Worm (Caenorhabditis elegans) whole organism, L2 larva: ENCODE results near the gene R10F2.4.
A peak's percentile ranks its signal among the peaks of the same experiment; 100 is the strongest.

Experiments used
- C34F6.9 ChIP-seq: fragments of 150-350 bp; optimal IDR thresholded peaks from 2 replicates; lab custom pipeline; 2014; ENCODE audit warnings: missing biosample characterization, missing genetic modification characterization
- F13H6.1 ChIP-seq: sonication (generic microtip); optimal IDR thresholded peaks from 2 replicates; lab custom pipeline; 2016; ENCODE audit warnings: missing genetic modification characterization, missing compliant biosample characterization
- R02D3.7 ChIP-seq: fragments of 150-350 bp; optimal IDR thresholded peaks from 2 replicates; lab custom pipeline; 2014; ENCODE audit warnings: missing biosample characterization, missing genetic modification characterization
- Y55F3AM.14 ChIP-seq: fragments of 200-800 bp; sonication (Bioruptor generic); optimal IDR thresholded peaks from 2 replicates; lab custom pipeline; 2018; ENCODE audit warnings: mild to moderate bottlenecking, missing genetic modification characterization, missing compliant biosample characterization
- ZK546.5 ChIP-seq: sonication (generic microtip); optimal IDR thresholded peaks from 2 replicates; lab custom pipeline; 2017; ENCODE audit warnings: missing biosample characterization, missing genetic modification characterization
- alr-1 ChIP-seq: fragments of 150-350 bp; optimal IDR thresholded peaks from 2 replicates; lab custom pipeline; 2014; ENCODE audit warnings: missing biosample characterization, missing genetic modification characterization
- aly-2 ChIP-seq: fragments of 150-350 bp; optimal IDR thresholded peaks from 2 replicates; lab custom pipeline; 2014; ENCODE audit warnings: missing biosample characterization, missing genetic modification characterization
- ama-1 ChIP-seq: fragments of 150-350 bp; optimal IDR thresholded peaks from 2 replicates; lab custom pipeline; 2018; ENCODE audit warnings: inconsistent platforms
- blmp-1 ChIP-seq: sonication (generic microtip); optimal IDR thresholded peaks from 2 replicates; lab custom pipeline; 2017; ENCODE audit warnings: missing genetic modification characterization, mild to moderate bottlenecking, missing compliant biosample characterization, antibody characterized with exemption, moderate library complexity; ENCODE audit not compliant: insufficient read depth
- ceh-16 ChIP-seq: fragments of 150-350 bp; optimal IDR thresholded peaks from 2 replicates; lab custom pipeline; 2014; ENCODE audit warnings: missing biosample characterization, missing genetic modification characterization
- ceh-82 ChIP-seq: fragments of 150-350 bp; optimal IDR thresholded peaks from 2 replicates; lab custom pipeline; 2014; ENCODE audit warnings: missing biosample characterization, missing genetic modification characterization
- crh-2 ChIP-seq: sonication (generic microtip); optimal IDR thresholded peaks from 2 replicates; lab custom pipeline; 2017; ENCODE audit warnings: missing biosample characterization, missing genetic modification characterization
- dmd-4 ChIP-seq: sonication (generic microtip); optimal IDR thresholded peaks from 2 replicates; lab custom pipeline; 2017; ENCODE audit warnings: missing biosample characterization, missing genetic modification characterization
- egl-27 ChIP-seq: sonication (generic microtip); optimal IDR thresholded peaks from 3 replicates; lab custom pipeline; 2017; ENCODE audit warnings: missing biosample characterization, missing genetic modification reagents, missing genetic modification characterization
- elt-1 ChIP-seq: fragments of 150-350 bp; optimal IDR thresholded peaks from 2 replicates; lab custom pipeline; 2014; ENCODE audit warnings: missing biosample characterization, missing genetic modification characterization
- elt-3 ChIP-seq: sonication (generic microtip); optimal IDR thresholded peaks from 2 replicates; lab custom pipeline; 2017; ENCODE audit warnings: missing biosample characterization, missing genetic modification characterization
- fos-1 ChIP-seq: fragments of 150-350 bp; optimal IDR thresholded peaks from 2 replicates; lab custom pipeline; 2014; ENCODE audit warnings: missing biosample characterization, missing genetic modification characterization
- gmeb-1 ChIP-seq: fragments of 150-350 bp; optimal IDR thresholded peaks from 2 replicates; lab custom pipeline; 2014; ENCODE audit warnings: missing biosample characterization, missing genetic modification characterization
- lin-11 ChIP-seq: fragments of 150-350 bp; sonication (generic microtip); optimal IDR thresholded peaks from 2 replicates; lab custom pipeline; 2014; ENCODE audit warnings: missing biosample characterization, missing genetic modification characterization, inconsistent platforms, mixed read lengths
- lin-13 ChIP-seq: fragments of 150-350 bp; optimal IDR thresholded peaks from 2 replicates; lab custom pipeline; 2014; ENCODE audit warnings: missing biosample characterization, missing genetic modification reagents, missing genetic modification characterization
- lin-39 ChIP-seq: fragments of 150-350 bp; optimal IDR thresholded peaks from 2 replicates; lab custom pipeline; 2014; ENCODE audit warnings: missing biosample characterization, missing genetic modification reagents, missing genetic modification characterization
- lsy-2 ChIP-seq, 2 experiments: fragments of 150-350 bp in 1 of 2; sonication (generic microtip) in 1 of 2; optimal IDR thresholded peaks; 2 replicates each; lab custom pipeline; 2014 to 2017; ENCODE audit warnings: missing biosample characterization in 2 of 2, missing genetic modification characterization in 2 of 2
- mab-5 ChIP-seq: fragments of 150-350 bp; optimal IDR thresholded peaks from 2 replicates; lab custom pipeline; 2014; ENCODE audit warnings: missing biosample characterization, missing genetic modification characterization
- mbf-1 ChIP-seq: sonication (generic microtip); optimal IDR thresholded peaks from 2 replicates; lab custom pipeline; 2017; ENCODE audit warnings: missing biosample characterization, missing genetic modification characterization
- mdl-1 ChIP-seq, 2 experiments: fragments of 150-350 bp in 1 of 2; sonication (generic microtip) in 1 of 2; optimal IDR thresholded peaks; 2 replicates each; lab custom pipeline; 2017; ENCODE audit warnings: missing biosample characterization in 2 of 2, missing genetic modification characterization in 2 of 2
- nhr-10 ChIP-seq: sonication (generic microtip); optimal IDR thresholded peaks from 2 replicates; lab custom pipeline; 2017; ENCODE audit warnings: missing biosample characterization, missing genetic modification characterization
- nhr-11 ChIP-seq: fragments of 150-350 bp; optimal IDR thresholded peaks from 2 replicates; lab custom pipeline; 2014; ENCODE audit warnings: missing biosample characterization, missing genetic modification characterization
- nhr-12 ChIP-seq: fragments of 150-350 bp; optimal IDR thresholded peaks from 2 replicates; lab custom pipeline; 2014; ENCODE audit warnings: missing biosample characterization, missing genetic modification characterization
- nhr-129 ChIP-seq: fragments of 150-350 bp; optimal IDR thresholded peaks from 2 replicates; lab custom pipeline; 2014; ENCODE audit warnings: missing biosample characterization, missing genetic modification characterization
- nhr-21 ChIP-seq: fragments of 150-350 bp; optimal IDR thresholded peaks from 2 replicates; lab custom pipeline; 2014; ENCODE audit warnings: missing biosample characterization, missing genetic modification characterization
- nhr-23 ChIP-seq: fragments of 150-350 bp; optimal IDR thresholded peaks from 2 replicates; lab custom pipeline; 2014; ENCODE audit warnings: missing biosample characterization, missing genetic modification reagents, missing genetic modification characterization
- nhr-237 ChIP-seq: fragments of 150-350 bp; optimal IDR thresholded peaks from 2 replicates; lab custom pipeline; 2014; ENCODE audit warnings: missing biosample characterization, missing genetic modification characterization
- nhr-25 ChIP-seq: fragments of 150-350 bp; sonication (generic microtip); optimal IDR thresholded peaks from 3 replicates; lab custom pipeline; 2014; ENCODE audit warnings: missing biosample characterization, missing genetic modification characterization
- nhr-6 ChIP-seq: fragments of 150-350 bp; optimal IDR thresholded peaks from 2 replicates; lab custom pipeline; 2014; ENCODE audit warnings: missing biosample characterization, missing genetic modification characterization
- nhr-77 ChIP-seq: fragments of 150-350 bp; optimal IDR thresholded peaks from 2 replicates; lab custom pipeline; 2014; ENCODE audit warnings: missing biosample characterization, missing genetic modification characterization
- sem-4 ChIP-seq: fragments of 150-350 bp; optimal IDR thresholded peaks from 2 replicates; lab custom pipeline; 2014; ENCODE audit warnings: missing biosample characterization, missing genetic modification reagents, missing genetic modification characterization
- skn-1 ChIP-seq: sonication (generic microtip); optimal IDR thresholded peaks from 2 replicates; lab custom pipeline; 2017; ENCODE audit warnings: missing biosample characterization, missing genetic modification characterization
- sma-3 ChIP-seq: sonication (generic microtip); optimal IDR thresholded peaks from 2 replicates; lab custom pipeline; 2016; ENCODE audit warnings: missing genetic modification reagents, missing genetic modification characterization, missing compliant biosample characterization
- sma-9 ChIP-seq, 2 experiments: fragments of 150-350 bp in 1 of 2; sonication (generic microtip) in 1 of 2; optimal IDR thresholded peaks; 2 replicates each; lab custom pipeline; 2014 to 2016; ENCODE audit warnings: missing genetic modification characterization in 2 of 2, mild to moderate bottlenecking in 1 of 2, missing biosample characterization in 1 of 2, missing compliant biosample characterization in 1 of 2, missing genetic modification reagents in 1 of 2, moderate library complexity in 1 of 2
- snpc-4 ChIP-seq: fragments of 150-350 bp; optimal IDR thresholded peaks from 2 replicates; lab custom pipeline; 2014; ENCODE audit warnings: missing biosample characterization, missing genetic modification characterization
- unc-55 ChIP-seq: fragments of 150-350 bp; sonication (generic microtip); optimal IDR thresholded peaks from 3 replicates; lab custom pipeline; 2014; ENCODE audit warnings: missing biosample characterization, missing genetic modification reagents, missing genetic modification characterization
- zag-1 ChIP-seq: fragments of 150-350 bp; optimal IDR thresholded peaks from 2 replicates; lab custom pipeline; 2014; ENCODE audit warnings: missing biosample characterization, missing genetic modification characterization
- ztf-1 ChIP-seq: fragments of 200-800 bp; sonication (Bioruptor generic); conservative IDR thresholded peaks from 2 replicates; pipeline ENCODE4 v1.3.6; 2022; ENCODE audit warnings: missing genetic modification characterization, missing compliant biosample characterization
- ztf-11 ChIP-seq: sonication (generic microtip); optimal IDR thresholded peaks from 2 replicates; lab custom pipeline; 2017; ENCODE audit warnings: missing biosample characterization, missing genetic modification characterization
- ztf-4 ChIP-seq: fragments of 150-350 bp; optimal IDR thresholded peaks from 2 replicates; lab custom pipeline; 2014; ENCODE audit warnings: missing biosample characterization, missing genetic modification characterization

Gene R10F2.4

DNA sequence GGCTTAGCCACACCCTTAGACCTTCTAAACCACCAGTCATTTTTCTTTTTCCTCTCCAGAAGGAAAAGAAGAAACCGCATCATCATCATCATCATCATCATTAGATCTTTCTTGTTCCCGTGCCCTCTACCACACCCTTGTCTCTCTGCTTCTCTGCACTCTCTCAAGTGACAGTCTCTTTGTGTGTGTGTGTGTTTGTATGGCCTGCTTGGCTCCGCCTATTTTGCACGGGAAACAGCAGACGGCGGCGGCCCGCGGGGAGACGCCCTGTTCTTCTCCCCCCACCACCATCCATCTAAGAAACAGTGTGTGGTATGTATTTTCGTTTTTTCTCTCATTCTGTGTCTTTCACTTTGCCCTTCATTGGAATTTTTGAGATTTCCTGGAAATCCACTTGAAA lies 51.1 kb downstream of the R10F2.4 start (continued):
- TF ChIP-seq aly-2 (tag; lab: Kevin White, UChicago) = no peak
- peak; percentile 78 for TF ChIP-seq nhr-129 (tag; lab: Kevin White, UChicago)
- TF ChIP-seq sem-4 (tag; lab: Kevin White, UChicago) = peak; percentile 39
- peak; percentile 71 for TF ChIP-seq F13H6.1 (tag; lab: Kevin White, UChicago)
- no peak for TF ChIP-seq ceh-82 (tag; lab: Kevin White, UChicago)
- no peak for TF ChIP-seq ama-1 (lab: Kevin White, UChicago)
- TF ChIP-seq nhr-10 (tag; lab: Kevin White, UChicago) = no peak
- peak; percentile 69 for TF ChIP-seq egl-27 (tag; lab: Kevin White, UChicago)
- TF ChIP-seq ZK546.5 = no peak
- TF ChIP-seq lin-13 (GFP tag; lab: Kevin White, UChicago) = peak; percentile 49

DNA sequence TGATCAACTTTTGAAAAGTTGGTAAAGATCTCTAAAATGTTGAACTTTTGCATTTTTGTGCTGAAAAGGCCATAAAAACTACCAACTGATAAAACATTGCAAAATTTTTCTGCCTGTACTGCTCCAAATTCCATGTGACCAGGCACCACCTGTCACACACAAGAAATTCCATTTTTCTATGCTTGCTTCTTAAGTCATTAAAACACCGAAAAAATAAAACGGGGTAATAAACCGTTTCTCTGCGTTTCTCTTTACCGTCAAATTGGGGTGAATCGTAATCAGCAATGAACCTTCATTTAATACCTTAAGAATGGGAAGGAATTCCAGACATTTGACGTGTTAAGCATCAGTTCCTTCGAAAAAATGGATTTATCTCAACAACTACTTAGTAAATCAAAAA lies 52.7 kb downstream of the R10F2.4 start:
- TF ChIP-seq fos-1 (tag; lab: Kevin White, UChicago) = peak; percentile 77
- TF ChIP-seq elt-3 (tag; lab: Kevin White, UChicago) = no peak
- TF ChIP-seq nhr-11 (tag; lab: Kevin White, UChicago) = no peak
- no peak for TF ChIP-seq Y55F3AM.14 (GFP tag; lab: Kevin White, UChicago)
- peak in 1 of 2 experiments; percentile 6 for TF ChIP-seq lsy-2 (tag; optimal IDR thresholded peaks at IDR 0.05; lab: Kevin White, UChicago)
- no peak for TF ChIP-seq egl-27 (tag; lab: Kevin White, UChicago)
- TF ChIP-seq lin-13 (GFP tag; lab: Kevin White, UChicago) = no peak
- TF ChIP-seq blmp-1 (tag; lab: Kevin White, UChicago) = no peak
- no peak for TF ChIP-seq nhr-6 (tag; lab: Kevin White, UChicago)
- no peak for TF ChIP-seq ceh-16 (tag; lab: Kevin White, UChicago)
- no peak for TF ChIP-seq mab-5 (tag; lab: Kevin White, UChicago)
- TF ChIP-seq lin-39 (tag; lab: Kevin White, UChicago) = no peak
- no peak for TF ChIP-seq ztf-4 (tag; lab: Kevin White, UChicago)
- no peak for TF ChIP-seq sma-3 (GFP tag; lab: Kevin White, UChicago)
- no peak for TF ChIP-seq ztf-11 (tag; lab: Kevin White, UChicago)
- no peak for TF ChIP-seq ztf-1 (GFP tag; lab: Robert Waterston, UW)
- TF ChIP-seq nhr-129 (tag; lab: Kevin White, UChicago) = no peak
- peak; percentile 75 for TF ChIP-seq sma-9 (GFP tag; optimal IDR thresholded peaks at IDR 0.05; lab: Kevin White, UChicago)
- no peak for TF ChIP-seq sma-9 (tag; optimal IDR thresholded peaks at IDR 0.05; lab: Kevin White, UChicago)
- TF ChIP-seq lin-11 (tag; lab: Kevin White, UChicago) = no peak
- TF ChIP-seq ZK546.5 = no peak
- peak; percentile 42 for TF ChIP-seq F13H6.1 (tag; lab: Kevin White, UChicago)
- TF ChIP-seq crh-2 (tag; lab: Kevin White, UChicago) = peak; percentile 64
- TF ChIP-seq nhr-77 = no peak
- TF ChIP-seq nhr-12 (tag; lab: Kevin White, UChicago) = no peak

DNA sequence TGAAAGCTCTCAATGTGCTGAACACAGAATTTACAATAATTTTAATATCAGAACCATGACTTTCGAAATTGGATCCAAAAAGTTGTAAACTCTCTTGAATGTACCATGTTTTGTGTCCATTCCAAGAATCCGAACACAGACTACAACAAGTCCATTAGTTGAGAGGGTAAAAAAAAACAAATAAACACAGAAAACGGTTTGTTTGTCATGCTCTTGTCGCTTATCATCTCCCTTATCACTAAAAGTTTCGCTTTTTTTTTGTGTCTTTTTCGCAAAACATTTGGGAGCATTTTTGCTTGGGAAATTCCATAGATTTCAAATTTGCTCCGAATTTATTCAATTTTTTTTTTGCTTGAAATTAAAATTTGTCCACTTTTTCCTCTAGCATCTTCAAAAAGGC lies 53.4 kb downstream of the R10F2.4 start:
- TF ChIP-seq gmeb-1 (no peak), ceh-16 (tag; lab: Kevin White, UChicago) (no peak), lin-39 (tag; lab: Kevin White, UChicago) (no peak), lin-13 (GFP tag; lab: Kevin White, UChicago) (no peak), ztf-1 (GFP tag; lab: Robert Waterston, UW) (no peak), lin-11 (tag; lab: Kevin White, UChicago) (no peak), fos-1 (tag; lab: Kevin White, UChicago) (peak; percentile 60), nhr-25 (tag; lab: Kevin White, UChicago) (no peak), blmp-1 (tag; lab: Kevin White, UChicago) (no peak), F13H6.1 (tag; lab: Kevin White, UChicago) (peak; percentile 24), nhr-129 (tag; lab: Kevin White, UChicago) (no peak), nhr-77 (no peak), zag-1 (tag; lab: Kevin White, UChicago) (no peak), egl-27 (tag; lab: Kevin White, UChicago) (no peak), nhr-6 (tag; lab: Kevin White, UChicago) (no peak), sma-3 (GFP tag; lab: Kevin White, UChicago) (no peak), C34F6.9 (no peak), alr-1 (no peak), nhr-21 (tag; lab: Kevin White, UChicago) (no peak), sma-9 (GFP tag; optimal IDR thresholded peaks at IDR 0.05; lab: Kevin White, UChicago) (peak; percentile 63), sma-9 (tag; optimal IDR thresholded peaks at IDR 0.05; lab: Kevin White, UChicago) (no peak), sem-4 (tag; lab: Kevin White, UChicago) (no peak), snpc-4 (tag; lab: Kevin White, UChicago) (no peak), mab-5 (tag; lab: Kevin White, UChicago) (no peak), aly-2 (tag; lab: Kevin White, UChicago) (no peak), skn-1 (tag; lab: Kevin White, UChicago) (peak; percentile 53), ama-1 (lab: Kevin White, UChicago) (no peak), elt-3 (tag; lab: Kevin White, UChicago) (no peak), crh-2 (tag; lab: Kevin White, UChicago) (peak; percentile 13), nhr-23 (no peak), nhr-10 (tag; lab: Kevin White, UChicago) (no peak), unc-55 (no peak), dmd-4 (tag; lab: Kevin White, UChicago) (no peak), ztf-11 (tag; lab: Kevin White, UChicago) (no peak), elt-1 (tag; lab: Kevin White, UChicago) (no peak), mdl-1 (tag; optimal IDR thresholded peaks at IDR 0.05; lab: Kevin White, UChicago) (no peak), R02D3.7 (no peak), ZK546.5 (no peak), nhr-237 (tag; lab: Kevin White, UChicago) (no peak), ceh-82 (tag; lab: Kevin White, UChicago) (no peak), mbf-1 (tag; lab: Kevin White, UChicago) (no peak)
